Worm (Caenorhabditis elegans): ENCODE results near the gene nhr-94.

The nhr-94 gene

DNA sequence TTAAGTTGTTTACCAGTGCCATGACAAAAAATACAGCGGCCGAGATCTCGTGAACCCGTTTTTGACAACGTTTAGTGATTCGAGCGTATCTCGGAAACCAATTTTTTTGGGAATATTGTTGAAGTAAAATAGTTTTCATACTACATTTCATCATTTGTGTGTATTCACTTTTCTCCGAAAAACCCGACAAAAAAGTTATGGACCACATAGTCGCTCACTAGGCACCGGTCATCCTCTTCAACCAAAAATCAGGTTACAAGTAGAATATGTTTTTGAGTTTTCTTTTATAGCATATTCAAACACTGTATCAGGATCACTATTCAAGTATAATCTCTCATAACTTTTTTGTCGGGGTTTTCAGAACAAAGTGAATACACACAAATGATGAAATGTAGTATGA lies 44.4 kb downstream of the nhr-94 start:
- TF ChIP-seq unc-62 (GFP tag; optimal IDR thresholded peaks at IDR 0.05 in 1 of 2) (peak in 1 of 2 experiments; percentile 92), unc-62 (tag; optimal IDR thresholded peaks at IDR 0.05) (no peak), nhr-111 (GFP tag; optimal IDR thresholded peaks at IDR 0.05) (no peak)

DNA sequence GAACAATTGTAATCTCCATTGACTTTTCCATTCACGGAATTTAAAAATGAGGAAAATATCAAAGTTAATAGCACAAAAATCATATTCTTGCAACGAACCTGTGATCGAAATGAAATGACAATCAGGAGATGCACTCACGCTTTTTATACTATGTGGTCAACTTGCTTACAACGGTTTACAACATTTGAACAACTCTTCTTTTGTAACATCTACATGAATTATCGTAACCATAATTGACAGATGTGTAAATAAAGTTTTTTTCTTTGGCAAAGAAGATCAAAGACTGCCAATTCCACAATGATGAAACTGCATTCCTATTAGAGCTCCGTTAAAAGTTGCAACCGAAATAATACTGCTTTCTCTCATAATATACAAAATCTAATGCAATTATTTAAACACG lies 46.3 kb downstream of the nhr-94 start, which contains the start of gene F07C4.10:
TSS of gene F07C4.10 (minus strand) at position 101 of the 400 bp plus-strand sequence.
- TF ChIP-seq dmd-6 (GFP tag; IDR thresholded peaks at IDR 0.05) (no peak), mxl-3 (GFP tag; optimal IDR thresholded peaks at IDR 0.05) (no peak), T26A8.4 (GFP tag; IDR thresholded peaks at IDR 0.05) (no peak), unc-62 (GFP tag; optimal IDR thresholded peaks at IDR 0.05 in 1 of 2) (no peak), unc-62 (tag; optimal IDR thresholded peaks at IDR 0.05) (no peak), rbr-2 (tag; optimal IDR thresholded peaks at IDR 0.05) (no peak), lin-38 (GFP tag; IDR thresholded peaks at IDR 0.05) (no peak)

DNA sequence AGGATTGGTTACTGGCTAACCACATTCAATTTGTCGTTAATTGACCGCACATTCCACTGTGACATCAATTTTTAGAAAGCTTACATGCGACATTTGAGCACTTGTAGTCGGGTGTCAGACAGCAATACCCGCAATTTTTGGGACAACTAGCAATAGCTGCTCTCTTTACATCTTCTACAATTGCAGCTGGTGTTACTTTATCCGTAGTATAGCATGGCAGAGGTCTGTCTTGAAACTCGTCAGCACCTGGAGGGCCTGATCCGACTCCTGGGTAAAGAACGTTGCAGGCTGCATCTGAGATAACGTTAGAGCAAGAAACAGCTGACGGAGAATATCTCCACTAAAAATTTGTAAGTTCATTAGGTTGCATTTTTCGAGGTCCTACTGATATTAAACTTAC lies 46.8 kb downstream of the nhr-94 start:
- TF ChIP-seq pqm-1 (tag; optimal IDR thresholded peaks at IDR 0.05) (no peak), aha-1 (tag) (peak; percentile 78), nhr-11 (tag; optimal IDR thresholded peaks at IDR 0.05) (no peak), unc-62 (GFP tag; optimal IDR thresholded peaks at IDR 0.05 in 1 of 2) (peak in 1 of 2 experiments; percentile 76), unc-62 (tag; optimal IDR thresholded peaks at IDR 0.05) (no peak), fkh-10 (GFP tag; optimal IDR thresholded peaks at IDR 0.05) (no peak), dve-1 (tag; optimal IDR thresholded peaks at IDR 0.05; ENCODE audit: insufficient read depth) (no peak), fos-1 (tag; optimal IDR thresholded peaks at IDR 0.05) (no peak), nhr-76 (tag; optimal IDR thresholded peaks at IDR 0.05) (no peak)

DNA sequence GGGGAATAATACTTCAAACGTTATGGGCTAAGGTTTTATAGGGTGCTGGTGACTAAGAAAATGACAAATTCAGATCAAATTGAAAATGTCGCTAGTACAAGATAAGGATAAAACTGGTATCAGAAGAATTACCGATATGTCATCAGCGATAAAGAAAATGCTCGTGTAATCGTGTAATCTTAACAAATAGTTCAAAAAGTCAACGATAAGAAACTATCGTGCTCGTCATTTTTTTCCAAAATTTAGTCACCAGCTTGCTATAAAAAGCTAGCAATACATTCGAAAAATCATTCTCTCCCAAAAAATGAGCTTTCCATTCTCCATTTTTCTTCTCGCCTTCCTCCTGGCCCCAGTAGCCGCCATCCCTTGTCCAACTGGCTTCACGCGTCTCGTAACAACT lies 48.3 kb downstream of the nhr-94 start, which contains the start of gene clec-45:
TSS of gene clec-45 (plus strand) at position 301 of the 400 bp plus-strand sequence.
- no peak for TF ChIP-seq nhr-102 (tag; optimal IDR thresholded peaks at IDR 0.05)

DNA sequence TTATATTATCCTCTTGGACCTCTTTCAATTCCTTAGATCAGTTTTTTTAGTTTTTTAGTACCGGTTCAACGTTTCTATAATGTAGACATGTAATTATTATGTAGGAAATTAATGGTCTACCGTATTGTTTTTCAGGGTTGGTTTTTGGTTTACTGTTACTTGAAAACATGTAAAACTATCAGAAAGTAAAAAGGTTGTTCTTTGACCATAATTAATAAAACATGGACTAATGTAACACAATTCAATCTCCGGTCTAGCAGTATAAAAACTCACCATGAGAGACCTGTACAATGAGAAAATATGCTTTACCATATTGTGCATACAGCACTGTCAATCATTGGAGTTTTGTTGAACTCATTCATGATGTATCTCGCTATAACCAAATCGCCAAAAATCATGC lies 50.7 kb downstream of the nhr-94 start, which contains the start of gene srd-29:
TSS of gene srd-29 (plus strand) at position 301 of the 400 bp plus-strand sequence.
- peak; percentile 45 for TF ChIP-seq aha-1 (tag)
- no peak for TF ChIP-seq ceh-82 (tag; optimal IDR thresholded peaks at IDR 0.05)

DNA sequence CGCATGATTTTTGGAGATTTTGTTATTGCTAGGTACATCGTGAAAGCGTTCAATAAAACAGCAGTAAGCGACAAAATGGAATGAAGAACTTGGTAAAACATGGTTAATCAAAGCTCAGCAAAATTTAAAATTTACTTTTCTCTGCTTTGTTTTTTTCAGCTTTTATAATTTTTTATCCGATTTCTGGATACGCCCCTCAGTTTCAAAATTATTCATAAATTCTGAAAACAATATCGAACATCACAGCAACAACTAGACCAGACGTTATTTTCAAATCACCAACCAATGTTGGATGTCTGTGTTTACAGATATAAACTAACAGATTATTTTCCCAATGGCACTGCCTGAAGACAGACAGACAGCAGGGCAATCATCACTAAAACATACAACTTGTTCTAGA lies 51.5 kb downstream of the nhr-94 start, which contains the start of gene srd-31:
TSS of gene srd-31 (minus strand) at position 101 of the 400 bp plus-strand sequence.
- no peak for TF ChIP-seq nhr-48 (tag; optimal IDR thresholded peaks at IDR 0.05)
- TF ChIP-seq ZK337.2 (GFP tag; IDR thresholded peaks at IDR 0.05) = no peak
- TF ChIP-seq F10B5.3 (tag; optimal IDR thresholded peaks at IDR 0.05) = no peak
- no peak for TF ChIP-seq ztf-7 (tag; optimal IDR thresholded peaks at IDR 0.05)
- no peak for TF ChIP-seq nhr-11 (tag; optimal IDR thresholded peaks at IDR 0.05)
- TF ChIP-seq ces-1 (GFP tag; optimal IDR thresholded peaks at IDR 0.05) = no peak
- TF ChIP-seq R02D3.7 (tag; optimal IDR thresholded peaks at IDR 0.05) = no peak
- TF ChIP-seq mxl-2 (GFP tag; conservative IDR thresholded peaks at IDR 0.05) = no peak
- TF ChIP-seq saeg-2 (GFP tag; IDR thresholded peaks at IDR 0.05) = no peak
- no peak for TF ChIP-seq nhr-77 (tag; optimal IDR thresholded peaks at IDR 0.05)
- TF ChIP-seq ZK546.5 (tag; optimal IDR thresholded peaks at IDR 0.05) = no peak
- TF ChIP-seq lin-13 (GFP tag; optimal IDR thresholded peaks at IDR 0.05) = no peak
- TF ChIP-seq Y5F2A.4 (GFP tag; optimal IDR thresholded peaks at IDR 0.05) = no peak
- TF ChIP-seq mxl-3 (GFP tag; optimal IDR thresholded peaks at IDR 0.05) = no peak
- TF ChIP-seq vab-7 (GFP tag; IDR thresholded peaks at IDR 0.05) = no peak
- no peak for TF ChIP-seq skn-1 (tag; optimal IDR thresholded peaks at IDR 0.05)
- no peak for TF ChIP-seq daf-12 (tag; optimal IDR thresholded peaks at IDR 0.05)
- no peak for TF ChIP-seq gei-8 (GFP tag; optimal IDR thresholded peaks at IDR 0.05)
- TF ChIP-seq sdz-12 (GFP tag; optimal IDR thresholded peaks at IDR 0.05) = no peak
- no peak for TF ChIP-seq ztf-11 (tag; optimal IDR thresholded peaks at IDR 0.05)
